Worm (Caenorhabditis elegans) whole organism, mixed stage, embryonic: Measurements from ENCODE around the gene C24H10.4.

Experiments used
- blmp-1 ChIP-seq: fragments of 150-350 bp; optimal IDR thresholded peaks from 2 replicates; lab custom pipeline; 2014; ENCODE audit warnings: missing biosample characterization, missing genetic modification characterization
- ces-1 ChIP-seq: fragments of 150-350 bp; optimal IDR thresholded peaks from 2 replicates; lab custom pipeline; 2014; ENCODE audit warnings: missing biosample characterization, missing genetic modification reagents, missing genetic modification characterization
- elt-3 ChIP-seq: fragments of 150-350 bp; optimal IDR thresholded peaks from 2 replicates; lab custom pipeline; 2014; ENCODE audit warnings: missing biosample characterization, missing genetic modification characterization
- nhr-2 ChIP-seq: fragments of 150-350 bp; optimal IDR thresholded peaks from 2 replicates; lab custom pipeline; 2014; ENCODE audit warnings: missing biosample characterization, missing genetic modification characterization
- nhr-237 ChIP-seq: fragments of 150-350 bp; optimal IDR thresholded peaks from 2 replicates; lab custom pipeline; 2014; ENCODE audit warnings: missing biosample characterization, missing genetic modification characterization
- pha-4 ChIP-seq: fragments of 150-350 bp; optimal IDR thresholded peaks from 2 replicates; lab custom pipeline; 2018; ENCODE audit warnings: missing biosample characterization, missing genetic modification reagents, missing genetic modification characterization
- sptf-1 ChIP-seq: sonication (generic microtip); optimal IDR thresholded peaks from 2 replicates; lab custom pipeline; 2017; ENCODE audit warnings: mild to moderate bottlenecking, missing genetic modification characterization, moderate library complexity, missing compliant biosample characterization
- unc-120 ChIP-seq: sonication (generic microtip); optimal IDR thresholded peaks from 2 replicates; lab custom pipeline; 2017; ENCODE audit warnings: missing genetic modification characterization, missing compliant biosample characterization; ENCODE audit not compliant: poor library complexity, severe bottlenecking
- unc-39 ChIP-seq: fragments of 150-350 bp; optimal IDR thresholded peaks from 2 replicates; lab custom pipeline; 2014; ENCODE audit warnings: missing biosample characterization, missing genetic modification characterization
- unc-62 ChIP-seq: fragments of 150-350 bp; optimal IDR thresholded peaks from 2 replicates; lab custom pipeline; 2014; ENCODE audit warnings: missing biosample characterization, missing genetic modification reagents, missing genetic modification characterization
- zip-8 ChIP-seq: fragments of 150-350 bp; optimal IDR thresholded peaks from 2 replicates; lab custom pipeline; 2014; ENCODE audit warnings: missing biosample characterization, missing genetic modification characterization

- TF ChIP-seq zip-8 (tag; lab: Kevin White, UChicago) (no peak), sptf-1 (no peak), pha-4 (tag; lab: Kevin White, UChicago) (no peak), ces-1 (GFP tag; lab: Kevin White, UChicago) (no peak), unc-39 (tag; lab: Kevin White, UChicago) (no peak), unc-62 (no peak), blmp-1 (no peak), elt-3 (no peak), nhr-237 (tag; lab: Kevin White, UChicago) (no peak), nhr-2 (tag; lab: Kevin White, UChicago) (no peak), unc-120 (tag; lab: Kevin White, UChicago) (no peak)
Measured at ce11 chrX:5059163-5059562, at the start of gene C24H10.4.
